Worm (Caenorhabditis elegans): ENCODE results near the gene sdz-9.

Gene sdz-9

DNA sequence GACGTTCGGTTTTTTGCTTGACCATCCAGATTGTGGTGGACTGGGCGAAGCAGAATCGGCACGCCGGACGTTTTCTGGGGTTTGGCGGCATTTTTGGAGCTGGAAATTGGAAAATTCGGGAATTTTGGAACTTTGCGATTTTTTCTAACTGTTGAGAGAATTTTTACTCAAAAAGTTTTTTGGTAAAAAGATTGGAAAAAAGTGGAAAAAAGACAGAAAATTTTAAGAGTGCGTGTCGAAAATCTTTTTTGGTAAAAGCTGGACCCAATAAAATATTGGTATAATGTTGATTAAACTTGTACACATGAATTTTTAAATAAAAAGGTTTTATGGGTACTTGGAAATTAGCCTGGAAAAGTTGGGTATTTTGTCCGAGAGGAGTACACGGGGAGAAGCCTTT is 31.2 kb downstream of the sdz-9 start, which contains the start of gene T05A8.7:
TSS of gene T05A8.7 (minus strand) at position 101 of the 400 bp plus-strand sequence.
- TF ChIP-seq ama-1 (optimal IDR thresholded peaks at IDR 0.05) (no peak), ZK546.5 (tag; optimal IDR thresholded peaks at IDR 0.05) (no peak), skn-1 (tag; optimal IDR thresholded peaks at IDR 0.05) (no peak), R02D3.7 (tag; optimal IDR thresholded peaks at IDR 0.05) (no peak), nhr-12 (tag; optimal IDR thresholded peaks at IDR 0.05) (no peak), F13H6.1 (tag; optimal IDR thresholded peaks at IDR 0.05) (no peak), blmp-1 (tag; optimal IDR thresholded peaks at IDR 0.05; ENCODE audit: insufficient read depth) (no peak), sem-4 (tag; optimal IDR thresholded peaks at IDR 0.05) (no peak), snpc-4 (tag; optimal IDR thresholded peaks at IDR 0.05) (no peak), lin-39 (tag; optimal IDR thresholded peaks at IDR 0.05) (no peak), mdl-1 (tag; optimal IDR thresholded peaks at IDR 0.05) (no peak), mab-5 (tag; optimal IDR thresholded peaks at IDR 0.05) (no peak), lsy-2 (tag; optimal IDR thresholded peaks at IDR 0.05) (no peak), nhr-23 (tag; optimal IDR thresholded peaks at IDR 0.05) (no peak), elt-1 (tag; optimal IDR thresholded peaks at IDR 0.05) (no peak), C34F6.9 (tag; optimal IDR thresholded peaks at IDR 0.05) (no peak)

ce11 chrII:2741405-2741804 is 32.0 kb downstream of the sdz-9 start:
- TF ChIP-seq nhr-77 (tag; optimal IDR thresholded peaks at IDR 0.05), result no peak
- no peak for TF ChIP-seq ztf-4 (tag; optimal IDR thresholded peaks at IDR 0.05)
- TF ChIP-seq snpc-4 (tag; optimal IDR thresholded peaks at IDR 0.05), result no peak
- TF ChIP-seq egl-27 (tag; optimal IDR thresholded peaks at IDR 0.05), result no peak
- no peak for TF ChIP-seq dmd-4 (tag; optimal IDR thresholded peaks at IDR 0.05)
- no peak for TF ChIP-seq unc-62 (GFP tag; optimal IDR thresholded peaks at IDR 0.05)
- no peak for TF ChIP-seq R02D3.7 (tag; optimal IDR thresholded peaks at IDR 0.05)
- no peak for TF ChIP-seq fos-1 (tag; optimal IDR thresholded peaks at IDR 0.05)
- TF ChIP-seq nhr-21 (tag; optimal IDR thresholded peaks at IDR 0.05), result no peak
- no peak for TF ChIP-seq nhr-25 (tag; optimal IDR thresholded peaks at IDR 0.05)
- TF ChIP-seq mab-5 (tag; optimal IDR thresholded peaks at IDR 0.05), result no peak
- no peak for TF ChIP-seq lin-11 (tag; optimal IDR thresholded peaks at IDR 0.05)

- TF ChIP-seq crh-2 (tag; optimal IDR thresholded peaks at IDR 0.05) (no peak), C34F6.9 (tag; optimal IDR thresholded peaks at IDR 0.05) (no peak), ztf-4 (tag; optimal IDR thresholded peaks at IDR 0.05) (no peak), unc-39 (tag; optimal IDR thresholded peaks at IDR 0.05) (no peak)
Measured at ce11 chrII:2739619-2740018, 33.8 kb downstream of the sdz-9 start, which contains the start of gene T05A8.6. Gene T05A8.6, minus strand, starts transcription at chrII:2739719.

ce11 chrII:2736938-2737337 is 36.5 kb downstream of the sdz-9 start:
- TF ChIP-seq fos-1 (tag; optimal IDR thresholded peaks at IDR 0.05) (no peak), unc-39 (tag; optimal IDR thresholded peaks at IDR 0.05) (no peak), nhr-21 (tag; optimal IDR thresholded peaks at IDR 0.05) (no peak), nhr-11 (tag; optimal IDR thresholded peaks at IDR 0.05) (no peak), nhr-77 (tag; optimal IDR thresholded peaks at IDR 0.05) (no peak), ztf-1 (GFP tag; conservative IDR thresholded peaks at IDR 0.05) (no peak), nhr-129 (tag; optimal IDR thresholded peaks at IDR 0.05) (no peak), nhr-237 (tag; optimal IDR thresholded peaks at IDR 0.05) (no peak), peb-1 (tag; optimal IDR thresholded peaks at IDR 0.05) (no peak), sma-9 (GFP tag; optimal IDR thresholded peaks at IDR 0.05) (no peak), sma-9 (tag; optimal IDR thresholded peaks at IDR 0.05) (no peak)

- no peak for TF ChIP-seq lin-39 (tag; optimal IDR thresholded peaks at IDR 0.05)
- TF ChIP-seq mab-5 (tag; optimal IDR thresholded peaks at IDR 0.05), result no peak
- TF ChIP-seq elt-3 (tag; optimal IDR thresholded peaks at IDR 0.05), result no peak
- TF ChIP-seq nhr-23 (tag; optimal IDR thresholded peaks at IDR 0.05), result no peak
- TF ChIP-seq unc-39 (tag; optimal IDR thresholded peaks at IDR 0.05), result no peak
- TF ChIP-seq blmp-1 (tag; optimal IDR thresholded peaks at IDR 0.05; ENCODE audit: insufficient read depth), result no peak
- no peak for TF ChIP-seq Y55F3AM.14 (GFP tag; optimal IDR thresholded peaks at IDR 0.05)
- no peak for TF ChIP-seq nhr-12 (tag; optimal IDR thresholded peaks at IDR 0.05)
Measured at ce11 chrII:2736156-2736728, 37.2 kb downstream of the sdz-9 start, which contains the start of gene T05A8.8. Gene T05A8.8, plus strand, starts transcription at chrII:2736678.
